Worm (Caenorhabditis elegans): ENCODE data around the gene cup-14.

- TF ChIP-seq hlh-4 (tag; optimal IDR thresholded peaks at IDR 0.05) (no peak), sox-4 (tag; optimal IDR thresholded peaks at IDR 0.05) (no peak), nhr-76 (tag; optimal IDR thresholded peaks at IDR 0.05) (no peak), blmp-1 (tag; optimal IDR thresholded peaks at IDR 0.05) (no peak), sptf-1 (tag; optimal IDR thresholded peaks at IDR 0.05) (no peak), mab-9 (GFP tag; IDR thresholded peaks at IDR 0.05) (no peak), lin-13 (GFP tag; optimal IDR thresholded peaks at IDR 0.05) (no peak), ets-5 (GFP tag; IDR thresholded peaks at IDR 0.05) (no peak), unc-62 (GFP tag; optimal IDR thresholded peaks at IDR 0.05) (no peak), C16A3.4 (tag; optimal IDR thresholded peaks at IDR 0.05) (no peak), lin-39 (tag; optimal IDR thresholded peaks at IDR 0.05) (no peak), skn-1 (tag; optimal IDR thresholded peaks at IDR 0.05) (no peak)
Measured at ce11 chrII:13879589-13879988, 7.5 kb upstream of the cup-14 start.
